Fruit fly (Drosophila melanogaster): ENCODE results near the gene CG8840.

Gene CG8840

DNA sequence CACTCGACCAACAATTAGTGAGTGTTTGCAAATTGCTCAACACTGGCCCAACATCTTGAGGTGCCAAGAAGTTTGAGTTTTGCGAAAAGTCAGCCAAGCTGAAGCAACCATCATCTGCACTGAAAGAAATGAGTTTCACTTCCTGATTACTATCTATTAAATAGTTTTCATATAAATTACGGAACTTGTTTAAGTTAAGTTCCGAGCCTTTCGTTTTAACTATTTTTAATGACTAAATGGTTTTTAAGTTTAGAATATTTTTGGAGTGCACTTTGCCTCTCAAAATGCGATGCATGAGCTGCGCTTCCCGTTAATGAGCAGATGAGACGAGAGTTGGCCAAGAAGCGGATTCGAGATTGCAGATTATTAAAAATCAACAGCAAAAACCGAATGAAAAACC, 31.3 kb downstream of the CG8840 start:
- TF ChIP-seq vvl (GFP tag; IDR thresholded peaks at IDR 0.05), result no peak
- TF ChIP-seq pan (optimal IDR thresholded peaks at IDR 0.05), result no peak
- peak in 1 of 2 experiments; percentile 42 for TF ChIP-seq pan (GFP tag; optimal IDR thresholded peaks at IDR 0.05 in 1 of 2, IDR thresholded peaks at IDR 0.05 in 1 of 2)
- 0 out of 2 replicates have a peak, but pooled peaks have one; percentile 9 for TF ChIP-seq CG10321 (GFP tag; IDR thresholded peaks at IDR 0.05)
- peak; percentile 1 for TF ChIP-seq Blimp-1 (GFP tag; optimal IDR thresholded peaks at IDR 0.05)
- TF ChIP-seq CG14014 (GFP tag; IDR thresholded peaks at IDR 0.05), result no peak
- TF ChIP-seq Ets65A (GFP tag), result peak; percentile 23
- TF ChIP-seq Med (GFP tag), result peak; percentile 46

dm6 chr2L:3444789-3445188, 34.4 kb downstream of the CG8840 start:
- TF ChIP-seq E2f1 (GFP tag; IDR thresholded peaks at IDR 0.05) (peak; percentile 45; the same call in 1 of the 2 replicates), PHDP (tag; optimal IDR thresholded peaks at IDR 0.05) (peak; percentile 22), fd64A (GFP tag; optimal IDR thresholded peaks at IDR 0.05) (no peak), insv (GFP tag; optimal IDR thresholded peaks at IDR 0.05) (no peak), E2f2 (GFP tag; IDR thresholded peaks at IDR 0.05) (0 out of 2 replicates have a peak, but pooled peaks have one; percentile 24), CG34422 (GFP tag; IDR thresholded peaks at IDR 0.05) (0 out of 3 replicates have a peak, but pooled peaks have one; percentile 44), CG8089 (GFP tag; optimal IDR thresholded peaks at IDR 0.05) (peak; percentile 18), CG17359 (tag; optimal IDR thresholded peaks at IDR 0.05) (peak; percentile 37), Fer1 (GFP tag; optimal IDR thresholded peaks at IDR 0.05) (peak; percentile 34), ERR (GFP tag; optimal IDR thresholded peaks at IDR 0.05) (peak; percentile 22), vvl (GFP tag; IDR thresholded peaks at IDR 0.05) (peak; percentile 73), Six4 (GFP tag; optimal IDR thresholded peaks at IDR 0.05) (peak; percentile 25), prd (optimal IDR thresholded peaks at IDR 0.05) (no peak), prd (GFP tag; IDR thresholded peaks at IDR 0.05) (peak; percentile 77), Dad (GFP tag; optimal IDR thresholded peaks at IDR 0.05) (no peak), CG12769 (tag; optimal IDR thresholded peaks at IDR 0.05) (peak; percentile 55), kah (GFP tag; optimal IDR thresholded peaks at IDR 0.05) (no peak), CG14441 (GFP tag; IDR thresholded peaks at IDR 0.05) (peak; percentile 68), Doc2 (GFP tag; IDR thresholded peaks at IDR 0.05) (no peak), ab (GFP tag; optimal IDR thresholded peaks at IDR 0.05) (no peak), odd (GFP tag; optimal IDR thresholded peaks at IDR 0.05) (no peak), bsh (GFP tag; optimal IDR thresholded peaks at IDR 0.05) (peak; percentile 46 to 55), chm (GFP tag; IDR thresholded peaks at IDR 0.05) (0 out of 2 replicates have a peak, but pooled peaks have one; percentile 44), CG30403 (GFP tag; optimal IDR thresholded peaks at IDR 0.05) (peak; percentile 34), CG16815 (GFP tag; optimal IDR thresholded peaks at IDR 0.05) (peak; percentile 4), gro (GFP tag; optimal IDR thresholded peaks at IDR 0.05) (no peak), CG9932 (GFP tag; IDR thresholded peaks at IDR 0.05) (no peak; the same call in 1 of the 2 replicates), phol (tag; optimal IDR thresholded peaks at IDR 0.05) (peak; percentile 48), amos (GFP tag; IDR thresholded peaks at IDR 0.05; ENCODE audit: partially characterized antibody) (no peak), Bteb2 (GFP tag; optimal IDR thresholded peaks at IDR 0.05) (no peak), CG4854 (GFP tag; optimal IDR thresholded peaks at IDR 0.05) (no peak), Meics (GFP tag; optimal IDR thresholded peaks at IDR 0.05) (peak; percentile 21), fd96Cb (tag; optimal IDR thresholded peaks at IDR 0.05) (peak; percentile 41), CG2120 (GFP tag; optimal IDR thresholded peaks at IDR 0.05) (peak; percentile 46), otp (GFP tag; IDR thresholded peaks at IDR 0.05) (peak; percentile 67; the same call in 1 of the 3 replicates), CG13424 (tag; optimal IDR thresholded peaks at IDR 0.05) (peak; percentile 16), tgo (GFP tag; IDR thresholded peaks at IDR 0.05) (peak; percentile 47; the same call in 2 of the 3 replicates), esg (GFP tag; conservative IDR thresholded peaks at IDR 0.05) (peak; percentile 60), jumu (GFP tag; optimal IDR thresholded peaks at IDR 0.05) (peak; percentile 20), pnt (GFP tag; optimal IDR thresholded peaks at IDR 0.05) (peak; percentile 47), zfh1 (GFP tag; IDR thresholded peaks at IDR 0.05) (peak; percentile 55; the same call in 2 of the 3 replicates), sens (GFP tag) (peak; percentile 81), scrt (GFP tag; optimal IDR thresholded peaks at IDR 0.05) (no peak)

All from whole organism, embryonic.